Fruit fly (Drosophila melanogaster): ENCODE measurements around the gene CG7091.
A peak's percentile ranks its signal among the peaks of the same experiment; 100 is the strongest.

CG7091 gene

DNA sequence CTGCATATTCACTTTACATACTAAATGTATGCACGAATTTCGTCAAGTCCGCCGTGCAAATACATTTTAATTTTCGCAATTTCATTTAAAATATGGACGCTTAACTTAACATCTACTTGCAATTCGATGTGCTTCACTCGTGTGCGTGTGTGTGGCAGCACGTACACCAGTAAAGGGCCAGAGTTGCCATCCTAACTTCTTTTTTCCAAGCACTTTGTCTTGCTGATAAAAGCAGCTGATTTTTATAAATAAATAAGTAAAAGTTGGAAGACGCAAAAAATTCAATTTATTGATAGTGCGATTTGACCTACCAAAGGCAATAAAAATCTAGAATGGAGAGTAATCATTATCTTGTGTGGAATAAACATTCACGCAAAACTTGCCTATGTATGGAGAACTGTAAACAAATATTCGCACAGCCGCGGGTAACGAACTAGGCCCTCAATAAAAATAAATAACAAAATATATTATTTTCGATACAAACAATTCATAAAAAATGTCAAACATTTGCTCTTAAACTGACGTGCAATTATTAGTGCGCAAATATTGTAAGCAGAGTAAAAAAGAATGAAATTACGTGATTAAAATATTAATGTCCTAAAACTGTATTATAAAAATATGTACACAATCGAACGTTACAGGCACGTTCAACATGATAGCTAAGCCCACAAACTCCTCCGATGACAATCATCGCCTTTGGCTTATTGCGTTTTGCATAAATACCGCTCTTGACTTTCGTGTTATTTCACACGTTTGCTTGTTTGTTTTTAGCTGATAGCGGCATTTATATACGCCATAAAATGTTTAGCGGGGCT is 4.6 kb downstream of the CG7091 start (continued):
- TF ChIP-seq zen (tag; optimal IDR thresholded peaks at IDR 0.05) (peak; percentile 30), CG2116 (GFP tag; optimal IDR thresholded peaks at IDR 0.05) (no peak), odd (GFP tag; optimal IDR thresholded peaks at IDR 0.05) (peak; percentile 55), CG9876 (GFP tag; optimal IDR thresholded peaks at IDR 0.05) (no peak), fru (optimal IDR thresholded peaks at IDR 0.05) (no peak), da (GFP tag; optimal IDR thresholded peaks at IDR 0.05) (no peak), PHDP (tag; optimal IDR thresholded peaks at IDR 0.05) (peak; percentile 83), B-H1 (GFP tag; IDR thresholded peaks at IDR 0.05) (no peak), gcm2 (GFP tag; optimal IDR thresholded peaks at IDR 0.05) (peak; percentile 72), CG14014 (GFP tag; IDR thresholded peaks at IDR 0.05) (peak; percentile 58), sna (GFP tag; IDR thresholded peaks at IDR 0.05; ENCODE audit: partially characterized antibody) (0 out of 2 replicates have a peak, but pooled peaks have one; percentile 13), crc (GFP tag; optimal IDR thresholded peaks at IDR 0.05) (peak; percentile 13), Dp (GFP tag; optimal IDR thresholded peaks at IDR 0.05) (no peak), CG8478 (optimal IDR thresholded peaks at IDR 0.05) (peak; percentile 90), grau (tag; optimal IDR thresholded peaks at IDR 0.05) (peak; percentile 81), CG6765 (GFP tag; optimal IDR thresholded peaks at IDR 0.05) (peak; percentile 78), CG12219 (GFP tag; optimal IDR thresholded peaks at IDR 0.05) (peak; percentile 56), gfzf (GFP tag; optimal IDR thresholded peaks at IDR 0.05) (no peak), run (tag; optimal IDR thresholded peaks at IDR 0.05) (no peak), CG3995 (GFP tag; optimal IDR thresholded peaks at IDR 0.05) (peak; percentile 50), Usf (GFP tag; optimal IDR thresholded peaks at IDR 0.05) (peak; percentile 60), CG12071 (GFP tag; optimal IDR thresholded peaks at IDR 0.05) (peak; percentile 36), prd (optimal IDR thresholded peaks at IDR 0.05) (no peak), prd (GFP tag; IDR thresholded peaks at IDR 0.05) (peak; percentile 63), CG3847 (GFP tag; IDR thresholded peaks at IDR 0.05) (peak; percentile 63), Ets65A (GFP tag) (peak; percentile 89), h (optimal IDR thresholded peaks at IDR 0.05) (no peak), Ada2b (GFP tag; IDR thresholded peaks at IDR 0.05) (peak; percentile 59), nerfin-1 (tag; optimal IDR thresholded peaks at IDR 0.05) (peak; percentile 52), ash1 (GFP tag; optimal IDR thresholded peaks at IDR 0.05) (no peak), aop (GFP tag; IDR thresholded peaks at IDR 0.05) (no peak), fu2 (GFP tag; optimal IDR thresholded peaks at IDR 0.05) (no peak), zfh1 (GFP tag; IDR thresholded peaks at IDR 0.05) (0 out of 3 replicates have a peak, but pooled peaks have one; percentile 16), pum (GFP tag; optimal IDR thresholded peaks at IDR 0.05) (no peak), gsb-n (tag; optimal IDR thresholded peaks at IDR 0.05) (no peak), Lhr (GFP tag; optimal IDR thresholded peaks at IDR 0.05) (peak; percentile 37), usp (GFP tag; optimal IDR thresholded peaks at IDR 0.05) (no peak), GATAe (GFP tag; conservative IDR thresholded peaks at IDR 0.05) (no peak), org-1 (GFP tag; optimal IDR thresholded peaks at IDR 0.05) (peak; percentile 43), Hmr (GFP tag; optimal IDR thresholded peaks at IDR 0.05) (peak; percentile 84), CG42726 (GFP tag; IDR thresholded peaks at IDR 0.05; ENCODE audit: partially characterized antibody) (no peak), CG6854 (GFP tag; optimal IDR thresholded peaks at IDR 0.05) (peak; percentile 67), shn (GFP tag; optimal IDR thresholded peaks at IDR 0.05) (no peak), CG8388 (GFP tag; optimal IDR thresholded peaks at IDR 0.05) (peak; percentile 35), MTF-1 (GFP tag; optimal IDR thresholded peaks at IDR 0.05; ENCODE audit: borderline replicate concordance) (no peak), lola (GFP tag; optimal IDR thresholded peaks at IDR 0.05) (peak in 2 of 3 experiments; percentile 56 to 63), phol (tag; optimal IDR thresholded peaks at IDR 0.05) (peak; percentile 71), H15 (GFP tag; IDR thresholded peaks at IDR 0.05) (0 out of 3 replicates have a peak, but pooled peaks have one; percentile 30), CG13287 (GFP tag; IDR thresholded peaks at IDR 0.05; ENCODE audit: partially characterized antibody) (peak; percentile 11; the same call in 1 of the 2 replicates), vvl (GFP tag; IDR thresholded peaks at IDR 0.05) (peak; percentile 37)
